Worm (Caenorhabditis elegans): ENCODE results near the gene nhr-275.
A peak's percentile ranks its signal among the peaks of the same experiment; 100 is the strongest.

Gene nhr-275

ce11 chrV:2278052-2278451, 11.2 kb upstream of the nhr-275 start, which contains the start of gene nhr-59 (continued):
- TF ChIP-seq ets-5 (GFP tag; IDR thresholded peaks at IDR 0.05): no peak
- no peak for TF ChIP-seq xbp-1 (tag; optimal IDR thresholded peaks at IDR 0.05)
- no peak for TF ChIP-seq rnt-1 (tag; optimal IDR thresholded peaks at IDR 0.05)
- TF ChIP-seq irx-1 (tag; optimal IDR thresholded peaks at IDR 0.05): no peak
- TF ChIP-seq aly-2 (tag; optimal IDR thresholded peaks at IDR 0.05): peak; percentile 15

- no peak for TF ChIP-seq sup-37 (GFP tag; optimal IDR thresholded peaks at IDR 0.05)
- no peak for TF ChIP-seq nhr-47 (tag; optimal IDR thresholded peaks at IDR 0.05)
- TF ChIP-seq nhr-76 (tag; optimal IDR thresholded peaks at IDR 0.05): no peak
- no peak for TF ChIP-seq aha-1 (tag; optimal IDR thresholded peaks at IDR 0.05)
- no peak for TF ChIP-seq sox-4 (tag; optimal IDR thresholded peaks at IDR 0.05)
- no peak for TF ChIP-seq hpl-2 (GFP tag; optimal IDR thresholded peaks at IDR 0.05)
- TF ChIP-seq fos-1 (tag; optimal IDR thresholded peaks at IDR 0.05): no peak
- no peak for TF ChIP-seq skn-1 (tag; optimal IDR thresholded peaks at IDR 0.05)
- no peak for TF ChIP-seq unc-130 (tag; optimal IDR thresholded peaks at IDR 0.05)
- no peak for TF ChIP-seq fkh-10 (GFP tag; optimal IDR thresholded peaks at IDR 0.05)
- peak in 1 of 2 experiments; percentile 48 for TF ChIP-seq lin-35 (GFP tag; optimal IDR thresholded peaks at IDR 0.05)
- TF ChIP-seq hlh-4 (tag; optimal IDR thresholded peaks at IDR 0.05): no peak
- TF ChIP-seq lin-13 (GFP tag; optimal IDR thresholded peaks at IDR 0.05): peak; percentile 25
- TF ChIP-seq dsc-1 (tag; optimal IDR thresholded peaks at IDR 0.05): no peak
- no peak for TF ChIP-seq pqm-1 (tag; optimal IDR thresholded peaks at IDR 0.05)
- TF ChIP-seq mep-1 (tag; optimal IDR thresholded peaks at IDR 0.05): no peak
- no peak for TF ChIP-seq efl-1 (optimal IDR thresholded peaks at IDR 0.05)
- peak in 1 of 2 experiments; percentile 81 for TF ChIP-seq efl-1 (GFP tag; optimal IDR thresholded peaks at IDR 0.05 in 1 of 2)
- no peak for TF ChIP-seq nhr-12 (tag; optimal IDR thresholded peaks at IDR 0.05)
- TF ChIP-seq mef-2 (tag; optimal IDR thresholded peaks at IDR 0.05): no peak
- TF ChIP-seq irx-1 (tag; optimal IDR thresholded peaks at IDR 0.05): no peak
- TF ChIP-seq zip-4 (GFP tag; optimal IDR thresholded peaks at IDR 0.05): no peak
- TF ChIP-seq aly-2 (tag; optimal IDR thresholded peaks at IDR 0.05): no peak
- no peak for TF ChIP-seq xbp-1 (tag; optimal IDR thresholded peaks at IDR 0.05)
- no peak for TF ChIP-seq C34B4.2 (tag; optimal IDR thresholded peaks at IDR 0.05)
- peak; percentile 19 for TF ChIP-seq snu-23 (GFP tag; optimal IDR thresholded peaks at IDR 0.05)
- no peak for TF ChIP-seq ets-5 (GFP tag; IDR thresholded peaks at IDR 0.05)
- TF ChIP-seq ceh-63 (GFP tag; optimal IDR thresholded peaks at IDR 0.05): no peak
- no peak for TF ChIP-seq unc-86 (tag; optimal IDR thresholded peaks at IDR 0.05)
- no peak for TF ChIP-seq vab-15 (tag; optimal IDR thresholded peaks at IDR 0.05)
- no peak for TF ChIP-seq jun-1 (tag; optimal IDR thresholded peaks at IDR 0.05)
- TF ChIP-seq unc-62 (GFP tag; optimal IDR thresholded peaks at IDR 0.05): no peak
- TF ChIP-seq nhr-71 (tag; optimal IDR thresholded peaks at IDR 0.05): peak; percentile 21
- no peak for TF ChIP-seq C16A3.4 (tag; optimal IDR thresholded peaks at IDR 0.05)
- TF ChIP-seq lin-15B (tag; optimal IDR thresholded peaks at IDR 0.05): no peak
- no peak for TF ChIP-seq alr-1 (tag; optimal IDR thresholded peaks at IDR 0.05; ENCODE audit: borderline replicate concordance)
- peak; percentile 67 for TF ChIP-seq lin-14 (GFP tag; optimal IDR thresholded peaks at IDR 0.05)
- peak; percentile 50 for TF ChIP-seq nhr-77 (tag; optimal IDR thresholded peaks at IDR 0.05)
- no peak for TF ChIP-seq ceh-90 (tag; optimal IDR thresholded peaks at IDR 0.05)
- no peak for TF ChIP-seq unc-98 (GFP tag; IDR thresholded peaks at IDR 0.05)
- TF ChIP-seq pag-3 (tag; optimal IDR thresholded peaks at IDR 0.05; ENCODE audit: borderline replicate concordance, insufficient read depth): no peak
- TF ChIP-seq tlp-1 (tag; optimal IDR thresholded peaks at IDR 0.05): no peak
- no peak for TF ChIP-seq rnt-1 (tag; optimal IDR thresholded peaks at IDR 0.05)
- no peak for TF ChIP-seq ztf-4 (tag; optimal IDR thresholded peaks at IDR 0.05)
- TF ChIP-seq nhr-28 (tag; optimal IDR thresholded peaks at IDR 0.05): no peak
- no peak for TF ChIP-seq grh-1 (GFP tag; IDR thresholded peaks at IDR 0.05)
- peak; percentile 19 for TF ChIP-seq fkh-8 (tag; optimal IDR thresholded peaks at IDR 0.05)
- no peak for TF ChIP-seq lin-39 (tag; optimal IDR thresholded peaks at IDR 0.05)
- no peak for TF ChIP-seq blmp-1 (tag; optimal IDR thresholded peaks at IDR 0.05)
- TF ChIP-seq dpl-1 (GFP tag; optimal IDR thresholded peaks at IDR 0.05): no peak
- peak; percentile 13 for TF ChIP-seq nhr-20 (tag; optimal IDR thresholded peaks at IDR 0.05)
- TF ChIP-seq fkh-4 (tag; optimal IDR thresholded peaks at IDR 0.05; ENCODE audit: borderline replicate concordance): no peak
Observed at ce11 chrV:2277260-2277659, 10.4 kb upstream of the nhr-275 start.
